Worm (Caenorhabditis elegans) whole organism, L2 larva: ENCODE data around the gene txt-14.

Experiments used
- lin-39 ChIP-seq: fragments of 150-350 bp; optimal IDR thresholded peaks from 2 replicates; lab custom pipeline; 2014; ENCODE audit warnings: missing biosample characterization, missing genetic modification reagents, missing genetic modification characterization
- lsy-2 ChIP-seq, 2 experiments: fragments of 150-350 bp in 1 of 2; sonication (generic microtip) in 1 of 2; optimal IDR thresholded peaks; 2 replicates each; lab custom pipeline; 2014 to 2017; ENCODE audit warnings: missing biosample characterization in 2 of 2, missing genetic modification characterization in 2 of 2
- mdl-1 ChIP-seq, 2 experiments: fragments of 150-350 bp in 1 of 2; sonication (generic microtip) in 1 of 2; optimal IDR thresholded peaks; 2 replicates each; lab custom pipeline; 2017; ENCODE audit warnings: missing biosample characterization in 2 of 2, missing genetic modification characterization in 2 of 2
- ztf-1 ChIP-seq: fragments of 200-800 bp; sonication (Bioruptor generic); conservative IDR thresholded peaks from 2 replicates; pipeline ENCODE4 v1.3.6; 2022; ENCODE audit warnings: missing genetic modification characterization, missing compliant biosample characterization

ce11 chrV:18569445-18569844 lies 13.0 kb upstream of the txt-14 start:
- TF ChIP-seq ztf-1 (GFP tag; lab: Robert Waterston, UW): no peak
- TF ChIP-seq mdl-1 (tag; optimal IDR thresholded peaks at IDR 0.05; lab: Kevin White, UChicago): no peak
- TF ChIP-seq lsy-2 (tag; optimal IDR thresholded peaks at IDR 0.05; lab: Kevin White, UChicago): no peak
- no peak for TF ChIP-seq lin-39 (tag; lab: Kevin White, UChicago)
